Worm (Caenorhabditis elegans) whole organism, L4 larva: ENCODE data around the gene ucr-2.1.

Source experiments
- F49E8.2 ChIP-seq: sonication (generic microtip); optimal IDR thresholded peaks from 2 replicates; lab custom pipeline; 2016; ENCODE audit warnings: missing compliant biosample characterization, mild to moderate bottlenecking, missing genetic modification characterization, borderline replicate concordance
- T26A8.4 ChIP-seq: fragments of 200-800 bp; sonication (Bioruptor generic); IDR thresholded peaks from 2 replicates; pipeline ENCODE4 v1.3.6; 2022; ENCODE audit warnings: missing genetic modification characterization, missing compliant biosample characterization
- Y75B8A.6 ChIP-seq: fragments of 200-800 bp; sonication (Bioruptor generic); IDR thresholded peaks from 2 replicates; pipeline ENCODE4 v1.3.6; 2022; ENCODE audit warnings: missing genetic modification reagents, missing genetic modification characterization, missing compliant biosample characterization
- aha-1 ChIP-seq: fragments of 150-350 bp; peaks from one replicate; lab custom pipeline; 2014; ENCODE audit warnings: missing biosample characterization, missing genetic modification characterization
- ama-1 ChIP-seq: fragments of 150-350 bp; optimal IDR thresholded peaks from 2 replicates; lab custom pipeline; 2014; ENCODE audit warnings: inconsistent platforms, mixed read lengths
- ceh-28 ChIP-seq: fragments of 150-350 bp; optimal IDR thresholded peaks from 2 replicates; lab custom pipeline; 2014; ENCODE audit warnings: missing biosample characterization, missing genetic modification reagents, missing genetic modification characterization
- ceh-82 ChIP-seq: sonication (generic microtip); optimal IDR thresholded peaks from 2 replicates; lab custom pipeline; 2017; ENCODE audit warnings: missing biosample characterization, missing genetic modification characterization
- cey-2 ChIP-seq: sonication (generic microtip); optimal IDR thresholded peaks from 3 replicates; lab custom pipeline; 2017; ENCODE audit warnings: missing genetic modification characterization, mild to moderate bottlenecking, missing compliant biosample characterization, antibody characterized with exemption, borderline replicate concordance; ENCODE audit not compliant: insufficient read depth
- daf-12 ChIP-seq: fragments of 150-350 bp; optimal IDR thresholded peaks from 2 replicates; lab custom pipeline; 2014; ENCODE audit warnings: missing biosample characterization, missing genetic modification reagents, missing genetic modification characterization
- daf-16 ChIP-seq, 3 experiments: sonication (generic microtip); optimal IDR thresholded peaks; 2 replicates each; lab custom pipeline; 2016 to 2017; ENCODE audit warnings: missing genetic modification characterization in 3 of 3, missing genetic modification reagents in 3 of 3, mild to moderate bottlenecking in 2 of 3, missing compliant biosample characterization in 2 of 3, missing biosample characterization in 1 of 3, moderate library complexity in 1 of 3
- daf-8 ChIP-seq: fragments of 200-800 bp; sonication (Bioruptor generic); IDR thresholded peaks from 2 replicates; pipeline ENCODE4 v1.3.6; 2022; ENCODE audit warnings: missing genetic modification characterization, missing compliant biosample characterization
- dmd-9 ChIP-seq: fragments of 200-800 bp; sonication (Bioruptor generic); IDR thresholded peaks from 2 replicates; pipeline ENCODE4 v1.3.6; 2022; ENCODE audit warnings: missing genetic modification reagents, missing genetic modification characterization, missing compliant biosample characterization
- dpl-1 ChIP-seq: fragments of 150-350 bp; optimal IDR thresholded peaks from 2 replicates; lab custom pipeline; 2014; ENCODE audit warnings: missing biosample characterization, missing genetic modification reagents, missing genetic modification characterization
- dve-1 ChIP-seq: sonication (generic microtip); optimal IDR thresholded peaks from 2 replicates; lab custom pipeline; 2017; ENCODE audit warnings: antibody characterized with exemption, mild to moderate bottlenecking, missing genetic modification characterization, missing compliant biosample characterization; ENCODE audit not compliant: insufficient read depth
- egl-43 ChIP-seq: fragments of 200-800 bp; sonication (Bioruptor generic); IDR thresholded peaks from 2 replicates; pipeline ENCODE4 v1.3.6; 2022; ENCODE audit warnings: missing genetic modification reagents, missing genetic modification characterization, missing compliant biosample characterization
- fkh-10 ChIP-seq: fragments of 150-350 bp; optimal IDR thresholded peaks from 2 replicates; lab custom pipeline; 2014; ENCODE audit warnings: missing biosample characterization, missing genetic modification reagents, missing genetic modification characterization
- fos-1 ChIP-seq: fragments of 150-350 bp; optimal IDR thresholded peaks from 2 replicates; lab custom pipeline; 2014; ENCODE audit warnings: missing biosample characterization, missing genetic modification characterization
- hlh-11 ChIP-seq: fragments of 200-800 bp; sonication (Bioruptor generic); optimal IDR thresholded peaks from 2 replicates; lab custom pipeline; 2018; ENCODE audit warnings: mild to moderate bottlenecking, missing genetic modification characterization, missing compliant biosample characterization
- hlh-30 ChIP-seq: sonication (generic microtip); optimal IDR thresholded peaks from 2 replicates; lab custom pipeline; 2017; ENCODE audit warnings: antibody characterized with exemption, mild to moderate bottlenecking, missing genetic modification characterization, missing compliant biosample characterization; ENCODE audit not compliant: insufficient read depth
- hmg-1.1 ChIP-seq: fragments of 200-800 bp; sonication (Bioruptor generic); IDR thresholded peaks from 2 replicates; pipeline ENCODE4 v1.3.6; 2022; ENCODE audit warnings: missing genetic modification reagents, missing genetic modification characterization, missing compliant biosample characterization
- lin-15B ChIP-seq: fragments of 150-350 bp; sonication (generic microtip); optimal IDR thresholded peaks from 3 replicates; lab custom pipeline; 2014; ENCODE audit warnings: missing biosample characterization, missing genetic modification characterization
- madf-9 ChIP-seq: fragments of 200-800 bp; sonication (Bioruptor generic); conservative IDR thresholded peaks from 2 replicates; pipeline ENCODE4 v1.3.6; 2022; ENCODE audit warnings: missing genetic modification reagents, missing genetic modification characterization, missing compliant biosample characterization
- mdl-1 ChIP-seq, 2 experiments: fragments of 150-350 bp in 1 of 2; sonication (generic microtip) in 1 of 2; optimal IDR thresholded peaks; 2 replicates each; lab custom pipeline; 2014 to 2017; ENCODE audit warnings: missing biosample characterization in 2 of 2, missing genetic modification characterization in 2 of 2
- mes-2 ChIP-seq: sonication (generic microtip); optimal IDR thresholded peaks from 2 replicates; lab custom pipeline; 2016; ENCODE audit warnings: missing genotype, mild to moderate bottlenecking, missing genetic modification characterization, missing compliant biosample characterization; ENCODE audit not compliant: poor library complexity, severe bottlenecking
- mxl-2 ChIP-seq: fragments of 200-800 bp; sonication (Bioruptor generic); conservative IDR thresholded peaks from 2 replicates; pipeline ENCODE4 v1.3.6; 2022; ENCODE audit warnings: missing genetic modification reagents, missing genetic modification characterization, missing compliant biosample characterization
- mxl-3 ChIP-seq: fragments of 200-800 bp; sonication (Bioruptor generic); optimal IDR thresholded peaks from 2 replicates; lab custom pipeline; 2018; ENCODE audit warnings: mild to moderate bottlenecking, missing genetic modification characterization, missing compliant biosample characterization
- nhr-10 ChIP-seq: fragments of 150-350 bp; optimal IDR thresholded peaks from 2 replicates; lab custom pipeline; 2014; ENCODE audit warnings: missing biosample characterization, missing genetic modification characterization
- nhr-111 ChIP-seq: fragments of 200-800 bp; sonication (Bioruptor generic); optimal IDR thresholded peaks from 2 replicates; lab custom pipeline; 2018; ENCODE audit warnings: mild to moderate bottlenecking, missing genetic modification characterization, missing compliant biosample characterization
- nhr-28 ChIP-seq: fragments of 150-350 bp; optimal IDR thresholded peaks from 2 replicates; lab custom pipeline; 2014; ENCODE audit warnings: missing biosample characterization, missing genetic modification characterization
- nhr-42 ChIP-seq: fragments of 200-800 bp; sonication (Bioruptor generic); IDR thresholded peaks from 2 replicates; pipeline ENCODE4 v1.3.6; 2022; ENCODE audit warnings: missing genetic modification characterization, missing compliant biosample characterization
- nhr-77 ChIP-seq: fragments of 150-350 bp; optimal IDR thresholded peaks from 2 replicates; lab custom pipeline; 2014; ENCODE audit warnings: missing biosample characterization, missing genetic modification characterization
- php-3 ChIP-seq: fragments of 200-800 bp; sonication (Bioruptor generic); IDR thresholded peaks from 2 replicates; pipeline ENCODE4 v1.3.6; 2022; ENCODE audit warnings: missing genetic modification reagents, missing genetic modification characterization, missing compliant biosample characterization
- snpc-1.2 ChIP-seq: fragments of 200-800 bp; sonication (Bioruptor generic); IDR thresholded peaks from 2 replicates; pipeline ENCODE4 v1.3.6; 2022; ENCODE audit warnings: missing genetic modification reagents, missing genetic modification characterization, missing compliant biosample characterization
- snpc-4 ChIP-seq: fragments of 150-350 bp; optimal IDR thresholded peaks from 2 replicates; lab custom pipeline; 2014; ENCODE audit warnings: missing biosample characterization, missing genetic modification characterization
- tra-1 ChIP-seq: fragments of 200-800 bp; sonication (Bioruptor generic); IDR thresholded peaks from 2 replicates; pipeline ENCODE4 v1.3.6; 2022; ENCODE audit warnings: missing genetic modification reagents, missing genetic modification characterization, missing compliant biosample characterization
- unc-39 ChIP-seq: sonication (generic microtip); optimal IDR thresholded peaks from 2 replicates; lab custom pipeline; 2017; ENCODE audit warnings: missing biosample characterization, missing genetic modification characterization
- ztf-7 ChIP-seq: fragments of 150-350 bp; optimal IDR thresholded peaks from 2 replicates; lab custom pipeline; 2014; ENCODE audit warnings: missing biosample characterization, missing genetic modification characterization

ucr-2.1 gene

ce11 chrX:11982065-11982464 is 36.2 kb upstream of the ucr-2.1 start, which contains the start of gene nhr-167:
nhr-167 (minus strand) TSS chrX:11982085.
- TF ChIP-seq ceh-82 (tag; lab: Kevin White, UChicago) (no peak), dpl-1 (GFP tag; lab: Kevin White, UChicago) (no peak), nhr-10 (tag; lab: Kevin White, UChicago) (no peak), madf-9 (no peak), Y75B8A.6 (GFP tag; lab: Robert Waterston, UW) (no peak), ztf-7 (tag; lab: Kevin White, UChicago) (no peak), nhr-77 (no peak), daf-16 (GFP tag; optimal IDR thresholded peaks at IDR 0.05; lab: Kevin White, UChicago) (no peak), daf-16 (tag; optimal IDR thresholded peaks at IDR 0.05; lab: Kevin White, UChicago) (no peak), egl-43 (no peak), hlh-11 (no peak), dve-1 (tag; lab: Kevin White, UChicago) (no peak), mes-2 (tag; lab: Kevin White, UChicago) (no peak), fos-1 (tag; lab: Kevin White, UChicago) (no peak)

DNA sequence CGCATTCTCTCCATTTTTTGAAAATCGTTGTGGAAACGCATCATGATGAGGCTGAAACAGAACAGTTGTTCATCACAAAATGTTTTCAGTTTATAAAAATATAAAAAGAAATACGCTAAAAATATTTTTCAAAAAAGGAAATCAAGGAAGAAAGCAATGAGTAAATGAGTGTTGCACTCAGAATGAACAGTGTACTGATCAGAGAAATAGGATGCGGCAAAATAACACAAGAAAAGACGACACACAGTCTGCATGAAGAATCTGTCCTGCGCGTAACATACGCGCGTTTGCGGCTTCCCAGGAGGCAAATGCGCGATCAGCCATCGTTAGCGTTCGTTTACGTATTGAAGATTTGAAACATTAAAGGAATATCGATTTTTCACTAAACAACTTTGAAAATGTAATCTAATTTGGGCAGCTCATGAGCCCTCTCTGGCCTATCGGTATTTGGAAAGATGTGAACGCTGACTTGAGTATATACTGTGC is 34.6 kb upstream of the ucr-2.1 start, which contains the start of gene C49F5.3:
Gene C49F5.3 (minus strand): TSS at position 51 of the 486 bp plus-strand sequence.
- TF ChIP-seq ceh-28 (tag; lab: Kevin White, UChicago) (no peak), ama-1 (lab: Kevin White, UChicago) (no peak)

ce11 chrX:11985887-11986286 is 32.3 kb upstream of the ucr-2.1 start, which contains the start of gene C49F5.5:
C49F5.5 (plus strand) TSS chrX:11986187.
- TF ChIP-seq aha-1 (tag; lab: Kevin White, UChicago), result peak; percentile 35
- TF ChIP-seq dve-1 (tag; lab: Kevin White, UChicago), result no peak
- no peak for TF ChIP-seq php-3

- TF ChIP-seq mxl-2 (GFP tag; lab: Robert Waterston, UW) (no peak), daf-16 (GFP tag; optimal IDR thresholded peaks at IDR 0.05; lab: Kevin White, UChicago) (peak in 1 of 2 experiments; percentile 28), daf-16 (tag; optimal IDR thresholded peaks at IDR 0.05; lab: Kevin White, UChicago) (no peak)
- TF ChIP-seq, all 104 proteins: peak for 1
Observed at ce11 chrX:11987900-11988364, 30.3 kb upstream of the ucr-2.1 start, which contains the start of gene C49F5.6. C49F5.6 (plus strand) TSS chrX:11988314.

DNA sequence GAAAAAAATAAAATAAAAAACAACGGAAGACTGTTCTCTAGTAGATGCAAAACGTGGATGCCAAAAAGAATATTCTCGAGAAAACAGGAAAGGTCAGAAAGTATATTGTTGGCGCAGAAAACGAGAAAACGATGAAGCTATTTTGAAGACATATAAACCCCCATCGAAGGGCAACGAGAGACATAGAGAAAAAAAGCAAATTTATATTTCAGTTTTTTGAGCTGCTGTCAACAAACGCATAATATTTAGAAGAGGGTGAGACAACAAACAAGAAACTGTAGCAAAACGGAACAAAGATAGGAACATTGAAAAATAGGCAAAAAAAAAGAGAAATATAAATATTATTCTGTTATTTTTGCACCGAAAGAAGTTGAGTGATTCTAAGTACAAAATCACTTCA is 26.0 kb upstream of the ucr-2.1 start:
- no peak for TF ChIP-seq cey-2
- TF ChIP-seq unc-39 (tag; lab: Kevin White, UChicago), result no peak
- no peak for TF ChIP-seq daf-16 (GFP tag; optimal IDR thresholded peaks at IDR 0.05; lab: Kevin White, UChicago)
- TF ChIP-seq daf-16 (tag; optimal IDR thresholded peaks at IDR 0.05; lab: Kevin White, UChicago), result peak; percentile 92
- TF ChIP-seq nhr-111 (GFP tag; lab: Kevin White, UChicago), result no peak
- peak; percentile 72 for TF ChIP-seq dve-1 (tag; lab: Kevin White, UChicago)
- TF ChIP-seq ztf-7 (tag; lab: Kevin White, UChicago), result no peak
- TF ChIP-seq hlh-11, result no peak

DNA sequence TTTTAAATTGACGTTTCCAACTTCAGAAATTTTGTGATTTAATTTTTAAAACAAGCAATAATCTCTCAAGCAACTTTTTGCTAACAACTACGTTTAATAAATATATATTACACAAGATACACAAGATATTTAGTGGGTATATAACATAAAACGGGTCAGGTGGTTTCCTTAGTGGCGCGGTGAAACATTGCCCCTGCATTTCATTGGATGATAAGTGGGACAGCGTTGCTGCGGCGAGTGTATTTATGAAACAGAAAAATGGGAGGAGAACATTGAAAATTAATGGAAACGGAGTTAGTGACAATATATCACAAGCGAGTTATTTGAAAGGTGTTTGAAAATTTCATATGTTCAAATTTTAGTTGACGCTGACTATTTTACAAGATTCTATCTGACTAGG is 25.5 kb upstream of the ucr-2.1 start:
- TF ChIP-seq daf-8 (GFP tag; lab: Robert Waterston, UW) (no peak), nhr-28 (peak; percentile 51), lin-15B (tag; lab: Kevin White, UChicago) (no peak), daf-16 (GFP tag; optimal IDR thresholded peaks at IDR 0.05; lab: Kevin White, UChicago) (no peak), daf-16 (tag; optimal IDR thresholded peaks at IDR 0.05; lab: Kevin White, UChicago) (peak; percentile 16), dve-1 (tag; lab: Kevin White, UChicago) (peak; percentile 15), mxl-3 (peak; percentile 49), hlh-30 (tag; lab: Kevin White, UChicago) (peak; percentile 66)

DNA sequence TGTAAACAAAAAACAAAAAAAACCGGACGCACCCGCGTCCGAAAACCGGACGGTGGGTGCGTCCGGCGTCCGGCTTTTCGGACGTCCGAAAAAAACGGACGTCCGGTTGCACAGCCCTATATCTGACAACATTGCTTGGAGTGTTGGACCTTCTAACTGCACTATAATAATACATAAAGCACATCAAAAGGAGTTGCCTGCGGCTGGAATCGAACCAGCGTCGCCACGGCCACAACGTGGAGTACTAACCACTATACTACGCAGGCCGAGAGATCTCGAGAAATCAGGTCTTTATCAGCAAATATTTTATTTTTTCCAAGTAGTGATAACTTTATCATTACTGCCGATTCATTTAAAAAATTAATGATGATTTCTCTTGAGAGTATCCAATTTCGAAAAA is 24.9 kb upstream of the ucr-2.1 start:
- no peak for TF ChIP-seq ceh-82 (tag; lab: Kevin White, UChicago)
- TF ChIP-seq tra-1 (GFP tag; lab: Robert Waterston, UW), result 0 out of 2 replicates have a peak, but pooled peaks have one; percentile 24
- no peak for TF ChIP-seq mdl-1 (tag; optimal IDR thresholded peaks at IDR 0.05; lab: Kevin White, UChicago)
- peak; percentile 57; the same call in 1 of the 2 replicates for TF ChIP-seq dmd-9 (GFP tag; lab: Robert Waterston, UW)
- no peak for TF ChIP-seq fos-1 (tag; lab: Kevin White, UChicago)
- TF ChIP-seq nhr-42 (GFP tag; lab: Robert Waterston, UW), result no peak
- no peak; the same call in 1 of the 2 replicates for TF ChIP-seq hmg-1.1
- no peak for TF ChIP-seq F49E8.2 (tag; lab: Kevin White, UChicago)
- no peak for TF ChIP-seq snpc-4 (tag; lab: Kevin White, UChicago)
- TF ChIP-seq nhr-111 (GFP tag; lab: Kevin White, UChicago), result no peak
- TF ChIP-seq snpc-1.2 (GFP tag; lab: Robert Waterston, UW), result peak; percentile 79
- peak; percentile 42; the same call in 1 of the 2 replicates for TF ChIP-seq T26A8.4 (GFP tag; lab: Robert Waterston, UW)
- TF ChIP-seq daf-12 (tag; lab: Kevin White, UChicago), result no peak
- no peak for TF ChIP-seq fkh-10 (GFP tag; lab: Kevin White, UChicago)
